Fruit fly (Drosophila melanogaster): ENCODE data around the gene CG32801.

The CG32801 gene

DNA sequence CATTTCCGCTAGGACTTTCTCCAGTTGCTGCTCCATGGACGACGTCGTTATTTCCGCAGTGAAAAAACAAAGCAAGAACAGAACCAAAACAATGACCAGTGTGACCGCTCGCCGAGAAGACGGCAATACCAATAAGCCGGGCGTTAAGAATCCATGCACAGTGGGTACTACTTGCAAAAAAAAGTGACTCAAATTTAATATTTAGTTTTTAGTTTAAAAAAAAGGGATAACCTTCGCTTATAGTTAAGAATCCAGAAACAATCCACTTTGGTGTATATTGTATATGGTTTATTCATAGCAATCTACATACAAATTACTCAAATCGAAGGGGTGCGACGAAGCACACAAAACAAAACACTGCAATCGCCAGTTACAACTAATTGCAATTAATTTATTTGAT, 44.1 kb downstream of the CG32801 start, which contains the start of gene Lamtor5 (continued):
- peak; percentile 49 for TF ChIP-seq acj6 (GFP tag; optimal IDR thresholded peaks at IDR 0.05)
- TF ChIP-seq OdsH (GFP tag; optimal IDR thresholded peaks at IDR 0.05): peak; percentile 34
- TF ChIP-seq CG6808 (GFP tag; optimal IDR thresholded peaks at IDR 0.05): peak; percentile 7
- peak; percentile 63 for TF ChIP-seq esn (GFP tag; optimal IDR thresholded peaks at IDR 0.05)
- no peak for TF ChIP-seq salr (GFP tag; optimal IDR thresholded peaks at IDR 0.05)
- TF ChIP-seq svp (GFP tag): peak; percentile 83
- peak; percentile 52 for TF ChIP-seq CG7368 (GFP tag; optimal IDR thresholded peaks at IDR 0.05)
- TF ChIP-seq CG11762 (GFP tag; optimal IDR thresholded peaks at IDR 0.05; ENCODE audit: insufficient read depth): no peak
- TF ChIP-seq ss (GFP tag; optimal IDR thresholded peaks at IDR 0.05): peak; percentile 3 to 39
- TF ChIP-seq CG3032 (tag; optimal IDR thresholded peaks at IDR 0.05): peak; percentile 37
- no peak for TF ChIP-seq dac (GFP tag; optimal IDR thresholded peaks at IDR 0.05)
- TF ChIP-seq CG11294 (GFP tag; IDR thresholded peaks at IDR 0.05): no peak
- no peak for TF ChIP-seq Hr38 (GFP tag; optimal IDR thresholded peaks at IDR 0.05)
- TF ChIP-seq net (GFP tag; optimal IDR thresholded peaks at IDR 0.05): peak; percentile 44
- TF ChIP-seq Sox102F (GFP tag; optimal IDR thresholded peaks at IDR 0.05): peak; percentile 69

- no peak for TF ChIP-seq eg (GFP tag; IDR thresholded peaks at IDR 0.05)
- TF ChIP-seq cyc (GFP tag; optimal IDR thresholded peaks at IDR 0.05): no peak
- TF ChIP-seq Eip78C (GFP tag): no peak
- TF ChIP-seq CG11762 (GFP tag; optimal IDR thresholded peaks at IDR 0.05; ENCODE audit: insufficient read depth): no peak
- peak; percentile 94 for TF ChIP-seq Blimp-1 (GFP tag; optimal IDR thresholded peaks at IDR 0.05)
- no peak for TF ChIP-seq CG4318 (GFP tag; optimal IDR thresholded peaks at IDR 0.05)
- no peak for TF ChIP-seq acj6 (GFP tag; optimal IDR thresholded peaks at IDR 0.05)
- TF ChIP-seq fd59A (GFP tag; optimal IDR thresholded peaks at IDR 0.05): no peak
Measured at dm6 chrX:1856605-1857004, 46.4 kb downstream of the CG32801 start.

- TF ChIP-seq Lpt (GFP tag; optimal IDR thresholded peaks at IDR 0.05) (no peak), Gug (GFP tag; IDR thresholded peaks at IDR 0.05) (no peak), Eip78C (GFP tag) (peak; percentile 43), Hr4 (GFP tag; optimal IDR thresholded peaks at IDR 0.05) (no peak), CG8119 (GFP tag; IDR thresholded peaks at IDR 0.05) (no peak), CG6792 (GFP tag; optimal IDR thresholded peaks at IDR 0.05) (no peak), CG15336 (GFP tag; IDR thresholded peaks at IDR 0.05) (no peak), Ets21C (GFP tag; optimal IDR thresholded peaks at IDR 0.05) (no peak), Sox14 (GFP tag; optimal IDR thresholded peaks at IDR 0.05) (no peak), svp (GFP tag) (peak; percentile 76), Ets96B (tag; optimal IDR thresholded peaks at IDR 0.05) (no peak), salr (GFP tag; optimal IDR thresholded peaks at IDR 0.05) (no peak), CG6163 (GFP tag; IDR thresholded peaks at IDR 0.05) (no peak), Blimp-1 (GFP tag; optimal IDR thresholded peaks at IDR 0.05) (no peak), net (GFP tag; optimal IDR thresholded peaks at IDR 0.05) (no peak), vri (GFP tag; optimal IDR thresholded peaks at IDR 0.05) (peak; percentile 62), Hr38 (GFP tag; optimal IDR thresholded peaks at IDR 0.05) (no peak), Met (GFP tag; optimal IDR thresholded peaks at IDR 0.05) (no peak), Eip75B (GFP tag; optimal IDR thresholded peaks at IDR 0.05) (no peak)
Measured at dm6 chrX:1854873-1855272, 48.1 kb downstream of the CG32801 start.

dm6 chrX:1854070-1854469, 48.9 kb downstream of the CG32801 start:
- TF ChIP-seq fkh (GFP tag; optimal IDR thresholded peaks at IDR 0.05) (peak; percentile 81), CG11762 (GFP tag; optimal IDR thresholded peaks at IDR 0.05; ENCODE audit: insufficient read depth) (no peak), svp (GFP tag) (peak; percentile 27), CG8119 (GFP tag; IDR thresholded peaks at IDR 0.05) (no peak), vri (GFP tag; optimal IDR thresholded peaks at IDR 0.05) (no peak), CG4318 (GFP tag; optimal IDR thresholded peaks at IDR 0.05) (no peak)

Data from whole organism, prepupa.